Worm (Caenorhabditis elegans): Measurements from ENCODE around the gene myo-3.

The myo-3 gene

DNA sequence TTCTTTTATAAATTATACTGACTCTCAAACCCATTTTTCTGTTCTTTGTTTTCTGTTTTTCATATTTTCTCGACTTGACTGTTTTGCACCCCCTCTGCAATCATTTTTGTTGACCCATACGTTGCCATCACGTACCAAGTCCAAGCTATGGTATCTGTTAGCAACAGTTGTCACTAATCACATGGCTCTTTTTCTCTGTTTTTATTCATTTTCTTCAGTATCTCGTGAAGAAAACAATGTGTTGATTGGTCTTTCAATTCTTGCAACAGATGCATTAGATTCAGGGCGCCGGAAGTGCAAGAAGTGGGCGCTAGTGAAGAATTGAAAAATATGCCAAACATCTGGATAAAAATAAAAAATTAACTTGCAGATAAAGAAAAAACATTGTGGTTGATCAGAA, 1.4 kb upstream of the myo-3 start:
- TF ChIP-seq lin-39 (tag; optimal IDR thresholded peaks at IDR 0.05) (peak; percentile 9), nfya-1 (tag; optimal IDR thresholded peaks at IDR 0.05; ENCODE audit: insufficient read depth) (peak; percentile 45), nhr-11 (tag; optimal IDR thresholded peaks at IDR 0.05) (no peak), egl-5 (tag; optimal IDR thresholded peaks at IDR 0.05) (peak; percentile 29)

DNA sequence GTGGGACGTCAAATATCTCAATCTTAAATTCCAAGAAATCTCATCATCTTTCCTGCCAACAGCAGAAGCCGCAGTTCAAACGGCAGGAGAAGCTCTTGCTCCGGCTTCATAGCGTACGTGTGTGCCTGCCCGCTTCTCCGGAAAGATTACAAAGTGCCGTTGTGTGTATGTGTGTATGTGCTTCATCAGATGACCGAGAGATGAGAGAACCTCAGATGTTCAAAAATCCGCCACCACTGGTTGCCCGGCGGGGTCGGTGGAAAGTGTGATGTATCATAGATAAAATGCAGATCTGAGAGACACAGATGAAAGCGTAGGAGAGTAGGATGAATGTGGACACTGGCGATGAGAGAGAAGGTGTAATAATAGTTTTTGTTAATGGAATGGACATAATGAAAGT, 718 bp downstream of the myo-3 start:
- peak; percentile 4 for TF ChIP-seq lin-39 (tag; optimal IDR thresholded peaks at IDR 0.05)
- TF ChIP-seq lsy-12 (tag; optimal IDR thresholded peaks at IDR 0.05) = no peak

DNA sequence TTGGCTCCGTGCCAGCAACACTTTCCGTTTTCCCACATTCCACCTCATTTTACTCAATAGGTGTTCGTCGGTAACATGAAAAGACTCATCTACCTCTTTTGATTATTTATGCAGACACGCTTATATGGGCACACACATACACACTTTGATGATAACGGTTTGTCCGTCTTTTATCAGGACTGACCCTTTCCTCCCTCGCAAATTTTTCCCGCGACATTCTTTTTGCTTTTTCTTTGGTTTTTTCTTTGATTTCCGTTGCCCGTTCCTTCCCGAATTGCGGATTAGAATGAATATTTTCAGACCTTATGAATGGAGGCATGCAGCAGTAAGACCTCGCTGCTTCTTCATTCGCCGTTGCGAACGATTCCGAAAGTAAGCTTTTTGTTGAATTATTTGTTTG, 21.1 kb downstream of the myo-3 start, which contains the start of gene vab-8:
Gene vab-8, plus strand, starts transcription at position 301 of the 400 bp plus-strand sequence.
- TF ChIP-seq nhr-25 (tag; optimal IDR thresholded peaks at IDR 0.05) (no peak), nhr-28 (tag; optimal IDR thresholded peaks at IDR 0.05) (no peak), nhr-77 (tag; optimal IDR thresholded peaks at IDR 0.05) (no peak), nhr-23 (tag; optimal IDR thresholded peaks at IDR 0.05) (no peak), elt-2 (tag; optimal IDR thresholded peaks at IDR 0.05) (peak; percentile 19)

DNA sequence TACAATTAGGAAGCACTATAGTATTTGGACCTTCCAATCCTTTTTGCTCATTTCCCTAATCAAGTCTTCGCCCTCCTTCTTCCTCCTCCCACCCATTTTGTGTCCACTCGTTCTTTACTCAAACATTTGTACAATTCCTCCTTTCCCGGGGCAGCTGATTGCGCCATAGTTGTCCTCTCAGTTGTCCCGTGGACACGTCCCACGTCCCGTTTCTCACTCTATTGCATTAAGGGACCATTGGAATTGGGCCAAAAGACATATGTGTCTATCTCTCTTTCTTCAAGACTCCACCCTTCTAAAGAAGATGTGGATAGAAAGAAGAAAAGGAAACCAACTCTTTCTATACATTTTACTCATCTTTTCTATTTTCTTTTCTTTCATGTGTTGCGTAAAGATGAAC, 23.1 kb downstream of the myo-3 start:
- TF ChIP-seq nhr-43 (tag; optimal IDR thresholded peaks at IDR 0.05; ENCODE audit: poor library complexity, severe bottlenecking) (no peak), fkh-10 (GFP tag; optimal IDR thresholded peaks at IDR 0.05) (peak; percentile 30), nhr-237 (tag; optimal IDR thresholded peaks at IDR 0.05) (no peak), tbx-2 (tag; optimal IDR thresholded peaks at IDR 0.05) (no peak), nfya-1 (tag; optimal IDR thresholded peaks at IDR 0.05; ENCODE audit: insufficient read depth) (peak; percentile 11)

DNA sequence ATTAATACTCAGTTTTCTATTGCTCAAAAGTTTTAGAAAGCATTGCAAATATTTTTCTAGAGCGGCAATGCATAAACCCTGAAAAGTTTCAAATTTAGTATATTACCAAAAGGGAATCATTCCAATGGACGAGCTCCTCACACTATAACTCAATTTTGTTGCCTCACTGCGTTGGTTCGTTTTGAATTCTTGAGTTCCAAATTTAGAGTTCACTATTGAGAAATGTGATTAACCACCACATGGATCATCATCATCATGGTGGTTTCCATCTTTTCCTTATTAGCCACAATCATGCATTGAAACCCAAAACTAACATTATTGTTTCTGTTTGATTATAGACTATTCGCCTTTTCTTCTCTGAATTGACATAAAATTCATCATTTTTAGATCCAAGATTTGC, 24.2 kb downstream of the myo-3 start:
- TF ChIP-seq unc-39 (tag; optimal IDR thresholded peaks at IDR 0.05) (no peak), nhr-43 (tag; optimal IDR thresholded peaks at IDR 0.05; ENCODE audit: poor library complexity, severe bottlenecking) (no peak), nhr-77 (tag; optimal IDR thresholded peaks at IDR 0.05) (no peak), lin-15B (tag; optimal IDR thresholded peaks at IDR 0.05) (no peak), ceh-16 (tag; optimal IDR thresholded peaks at IDR 0.05) (no peak), sea-2 (GFP tag; optimal IDR thresholded peaks at IDR 0.05) (no peak), nhr-76 (tag; optimal IDR thresholded peaks at IDR 0.05) (no peak), ztf-11 (tag; optimal IDR thresholded peaks at IDR 0.05) (no peak), zag-1 (tag; optimal IDR thresholded peaks at IDR 0.05) (no peak), ceh-9 (tag; optimal IDR thresholded peaks at IDR 0.05) (no peak)

DNA sequence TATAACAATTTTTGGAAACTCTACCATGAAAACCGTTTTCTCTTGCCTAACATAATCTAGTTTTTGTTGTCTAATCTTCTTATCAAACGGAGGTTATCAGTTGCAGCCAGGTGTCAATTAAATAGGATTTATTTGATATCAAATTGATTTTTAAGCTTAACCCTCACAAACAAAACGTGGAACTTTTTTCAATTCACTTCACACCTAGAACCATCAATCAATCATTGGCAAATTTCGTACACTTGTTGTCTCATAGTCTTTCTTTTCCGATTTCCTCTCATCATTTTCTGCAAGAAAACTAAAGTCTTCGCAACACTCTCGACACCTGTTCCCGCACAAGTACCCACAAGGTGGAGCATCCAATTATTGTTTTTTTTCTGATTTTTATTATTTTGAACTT, 25.5 kb downstream of the myo-3 start:
- TF ChIP-seq elt-2 (tag; optimal IDR thresholded peaks at IDR 0.05) = peak; percentile 44
- no peak for TF ChIP-seq nhr-77 (tag; optimal IDR thresholded peaks at IDR 0.05)

DNA sequence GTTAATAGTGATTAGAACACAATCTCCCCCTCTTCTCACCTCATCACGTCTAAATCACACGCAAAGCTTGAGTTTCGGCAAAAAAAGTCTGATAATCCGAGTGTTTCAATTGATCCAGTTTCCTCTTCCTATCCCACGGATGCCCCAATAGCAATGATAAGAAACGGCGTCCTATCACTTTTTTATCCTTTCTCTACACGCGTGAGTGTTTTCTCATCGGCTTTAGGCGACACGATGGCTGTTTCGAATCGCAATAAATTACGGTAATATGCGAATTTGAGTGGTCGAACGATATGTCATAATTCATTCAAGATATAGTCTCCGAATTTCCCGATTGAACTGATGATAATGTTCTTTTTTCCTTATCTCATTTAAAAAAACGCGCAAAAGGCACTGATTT, 34.7 kb downstream of the myo-3 start:
- TF ChIP-seq ZK546.5 (tag; optimal IDR thresholded peaks at IDR 0.05) (no peak), elt-3 (tag; optimal IDR thresholded peaks at IDR 0.05) (peak in 1 of 3 experiments; percentile 55), elt-1 (tag; optimal IDR thresholded peaks at IDR 0.05) (no peak), nhr-25 (tag; optimal IDR thresholded peaks at IDR 0.05) (peak; percentile 16), nhr-23 (tag; optimal IDR thresholded peaks at IDR 0.05) (peak; percentile 77), nhr-43 (tag; optimal IDR thresholded peaks at IDR 0.05; ENCODE audit: poor library complexity, severe bottlenecking) (peak; percentile 82)

DNA sequence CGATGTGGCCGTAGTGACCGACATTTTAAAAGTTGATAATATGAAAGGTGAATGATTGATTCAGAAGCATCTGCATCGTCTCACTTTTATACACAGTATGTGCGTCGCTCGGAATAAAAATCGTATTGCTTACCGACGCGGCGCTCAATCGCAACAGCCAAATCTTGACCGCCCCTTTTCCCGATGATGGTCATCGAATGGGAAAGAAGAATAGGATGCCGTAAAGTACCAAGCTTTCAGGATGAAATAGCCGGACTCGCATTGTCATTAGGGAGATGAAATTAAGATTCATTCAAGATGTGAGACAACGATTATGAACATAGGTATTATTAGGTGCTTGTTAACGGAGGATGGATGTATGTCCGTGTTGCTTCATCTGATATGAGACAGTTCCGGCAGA, 35.6 kb downstream of the myo-3 start, which contains the start of gene lon-3:
Gene lon-3, minus strand, starts transcription at position 101 of the 400 bp plus-strand sequence.
- TF ChIP-seq nhr-76 (tag; optimal IDR thresholded peaks at IDR 0.05) (no peak), nhr-67 (tag; optimal IDR thresholded peaks at IDR 0.05) (no peak), hmg-11 (tag; optimal IDR thresholded peaks at IDR 0.05) (no peak), tbx-2 (tag; optimal IDR thresholded peaks at IDR 0.05) (no peak), lin-39 (tag; optimal IDR thresholded peaks at IDR 0.05) (no peak), elt-3 (tag; optimal IDR thresholded peaks at IDR 0.05) (no peak), fkh-2 (tag; optimal IDR thresholded peaks at IDR 0.05) (no peak), skn-1 (tag; optimal IDR thresholded peaks at IDR 0.05) (no peak), aly-2 (tag; optimal IDR thresholded peaks at IDR 0.05) (no peak), unc-39 (tag; optimal IDR thresholded peaks at IDR 0.05) (no peak), lin-15B (tag; optimal IDR thresholded peaks at IDR 0.05) (no peak), jun-1 (tag; optimal IDR thresholded peaks at IDR 0.05) (no peak), nhr-28 (tag; optimal IDR thresholded peaks at IDR 0.05) (no peak), nhr-77 (tag; optimal IDR thresholded peaks at IDR 0.05) (no peak), daf-12 (tag; optimal IDR thresholded peaks at IDR 0.05) (no peak), pha-4 (tag; optimal IDR thresholded peaks at IDR 0.05) (no peak), snpc-4 (tag; optimal IDR thresholded peaks at IDR 0.05) (no peak), nhr-25 (tag; optimal IDR thresholded peaks at IDR 0.05) (no peak), R02D3.7 (tag; optimal IDR thresholded peaks at IDR 0.05) (no peak)
